Worm (Caenorhabditis elegans) whole organism, L3 larva: Measurements from ENCODE around the gene F17C11.2.
A peak's percentile ranks its signal among the peaks of the same experiment; 100 is the strongest.

Experiments
- R02D3.7 ChIP-seq: fragments of 150-350 bp; optimal IDR thresholded peaks from 2 replicates; lab custom pipeline; 2014; ENCODE audit warnings: missing biosample characterization, missing genetic modification characterization
- ZK546.5 ChIP-seq: sonication (generic microtip); optimal IDR thresholded peaks from 2 replicates; lab custom pipeline; 2017; ENCODE audit warnings: missing biosample characterization, missing genetic modification characterization
- ceh-16 ChIP-seq: sonication (generic microtip); optimal IDR thresholded peaks from 2 replicates; lab custom pipeline; 2017; ENCODE audit warnings: missing biosample characterization, missing genetic modification characterization
- daf-12 ChIP-seq: fragments of 150-350 bp; optimal IDR thresholded peaks from 2 replicates; lab custom pipeline; 2014; ENCODE audit warnings: missing biosample characterization, missing genetic modification reagents, missing genetic modification characterization
- egl-27 ChIP-seq: sonication (generic microtip); optimal IDR thresholded peaks from 4 replicates; lab custom pipeline; 2017; ENCODE audit warnings: missing biosample characterization, missing genetic modification reagents, missing genetic modification characterization
- egl-5 ChIP-seq: fragments of 150-350 bp; optimal IDR thresholded peaks from 2 replicates; lab custom pipeline; 2017; ENCODE audit warnings: missing biosample characterization, missing genetic modification reagents, missing genetic modification characterization, inconsistent platforms
- elt-1 ChIP-seq: fragments of 150-350 bp; optimal IDR thresholded peaks from 2 replicates; lab custom pipeline; 2014; ENCODE audit warnings: missing biosample characterization, missing genetic modification characterization
- elt-2 ChIP-seq: sonication (generic microtip); optimal IDR thresholded peaks from 2 replicates; lab custom pipeline; 2016; ENCODE audit warnings: missing genetic modification reagents, mild to moderate bottlenecking, missing genetic modification characterization, missing compliant biosample characterization
- elt-3 ChIP-seq, 3 experiments: fragments of 150-350 bp in 1 of 3; sonication (generic microtip) in 2 of 3; optimal IDR thresholded peaks; 2 replicates in 2 of 3; 4 replicates in 1 of 3; lab custom pipeline; 2014 to 2017; ENCODE audit warnings: missing biosample characterization in 3 of 3, missing genetic modification characterization in 3 of 3
- eor-1 ChIP-seq, 2 experiments: fragments of 150-350 bp; optimal IDR thresholded peaks; 2 replicates each; lab custom pipeline; 2014 to 2018; ENCODE audit warnings: missing biosample characterization in 2 of 2, missing genetic modification characterization in 2 of 2
- fkh-10 ChIP-seq: sonication (generic microtip); optimal IDR thresholded peaks from 2 replicates; lab custom pipeline; 2017; ENCODE audit warnings: missing biosample characterization, missing genetic modification reagents, missing genetic modification characterization
- fkh-2 ChIP-seq: fragments of 150-350 bp; optimal IDR thresholded peaks from 2 replicates; lab custom pipeline; 2014; ENCODE audit warnings: missing biosample characterization, missing genetic modification reagents, missing genetic modification characterization
- fos-1 ChIP-seq: fragments of 150-350 bp; optimal IDR thresholded peaks from 2 replicates; lab custom pipeline; 2014; ENCODE audit warnings: missing biosample characterization, missing genetic modification characterization
- hmg-11 ChIP-seq: sonication (generic microtip); optimal IDR thresholded peaks from 2 replicates; lab custom pipeline; 2016; ENCODE audit warnings: missing genetic modification characterization, missing compliant biosample characterization
- lin-15B ChIP-seq: fragments of 150-350 bp; optimal IDR thresholded peaks from 2 replicates; lab custom pipeline; 2014; ENCODE audit warnings: missing biosample characterization, missing genetic modification characterization
- mdl-1 ChIP-seq: fragments of 150-350 bp; optimal IDR thresholded peaks from 2 replicates; lab custom pipeline; 2014; ENCODE audit warnings: missing biosample characterization, missing genetic modification characterization
- nfya-1 ChIP-seq: sonication (generic microtip); optimal IDR thresholded peaks from 2 replicates; lab custom pipeline; 2017; ENCODE audit warnings: missing genetic modification characterization, mild to moderate bottlenecking, missing compliant biosample characterization, antibody characterized with exemption, moderate library complexity; ENCODE audit not compliant: insufficient read depth
- nhr-11 ChIP-seq: fragments of 150-350 bp; optimal IDR thresholded peaks from 2 replicates; lab custom pipeline; 2014; ENCODE audit warnings: missing biosample characterization, missing genetic modification characterization
- nhr-12 ChIP-seq: fragments of 150-350 bp; optimal IDR thresholded peaks from 2 replicates; lab custom pipeline; 2014; ENCODE audit warnings: missing biosample characterization, missing genetic modification characterization
- nhr-23 ChIP-seq: fragments of 150-350 bp; optimal IDR thresholded peaks from 2 replicates; lab custom pipeline; 2014; ENCODE audit warnings: missing biosample characterization, missing genetic modification reagents, missing genetic modification characterization
- nhr-237 ChIP-seq: fragments of 150-350 bp; optimal IDR thresholded peaks from 2 replicates; lab custom pipeline; 2014; ENCODE audit warnings: missing biosample characterization, missing genetic modification characterization
- nhr-43 ChIP-seq: sonication (generic microtip); optimal IDR thresholded peaks from 2 replicates; lab custom pipeline; 2016; ENCODE audit warnings: mild to moderate bottlenecking, missing genetic modification characterization, missing compliant biosample characterization; ENCODE audit not compliant: poor library complexity, severe bottlenecking
- nhr-67 ChIP-seq: fragments of 150-350 bp; optimal IDR thresholded peaks from 2 replicates; lab custom pipeline; 2014; ENCODE audit warnings: missing biosample characterization, missing genetic modification characterization
- pqm-1 ChIP-seq: fragments of 150-350 bp; optimal IDR thresholded peaks from 2 replicates; lab custom pipeline; 2017; ENCODE audit warnings: missing biosample characterization, missing genetic modification characterization, inconsistent platforms
- skn-1 ChIP-seq: fragments of 150-350 bp; optimal IDR thresholded peaks from 2 replicates; lab custom pipeline; 2014; ENCODE audit warnings: missing biosample characterization, missing genetic modification characterization
- snpc-4 ChIP-seq: fragments of 150-350 bp; optimal IDR thresholded peaks from 2 replicates; lab custom pipeline; 2014; ENCODE audit warnings: missing biosample characterization, missing genetic modification characterization
- tbx-2 ChIP-seq: sonication (generic microtip); optimal IDR thresholded peaks from 2 replicates; lab custom pipeline; 2016; ENCODE audit warnings: mild to moderate bottlenecking, missing genetic modification characterization, missing compliant biosample characterization
- unc-39 ChIP-seq: sonication (generic microtip); optimal IDR thresholded peaks from 4 replicates; lab custom pipeline; 2017; ENCODE audit warnings: missing biosample characterization, missing genetic modification characterization
- unc-62 ChIP-seq: fragments of 150-350 bp; sonication (generic microtip); optimal IDR thresholded peaks from 4 replicates; lab custom pipeline; 2014; ENCODE audit warnings: missing biosample characterization, missing genetic modification reagents, missing genetic modification characterization
- zag-1 ChIP-seq: fragments of 150-350 bp; optimal IDR thresholded peaks from 2 replicates; lab custom pipeline; 2014; ENCODE audit warnings: missing biosample characterization, missing genetic modification characterization
- ztf-11 ChIP-seq: fragments of 150-350 bp; optimal IDR thresholded peaks from 2 replicates; lab custom pipeline; 2014; ENCODE audit warnings: missing biosample characterization, missing genetic modification characterization
- ztf-4 ChIP-seq: fragments of 150-350 bp; optimal IDR thresholded peaks from 2 replicates; lab custom pipeline; 2014; ENCODE audit warnings: missing biosample characterization, missing genetic modification characterization

The F17C11.2 gene

ce11 chrV:10909959-10910358, 38.1 kb upstream of the F17C11.2 start:
- TF ChIP-seq unc-39 (tag; lab: Kevin White, UChicago), result no peak
- no peak for TF ChIP-seq ztf-4 (tag; lab: Kevin White, UChicago)
- no peak for TF ChIP-seq fkh-10
- TF ChIP-seq daf-12 (tag; lab: Kevin White, UChicago), result no peak
- TF ChIP-seq eor-1 (tag; optimal IDR thresholded peaks at IDR 0.05; lab: Kevin White, UChicago), result no peak
- no peak for TF ChIP-seq fkh-2 (tag; lab: Kevin White, UChicago)
- no peak for TF ChIP-seq ceh-16 (tag; lab: Kevin White, UChicago)
- no peak for TF ChIP-seq elt-1 (tag; lab: Kevin White, UChicago)
- TF ChIP-seq lin-15B, result no peak
- TF ChIP-seq ZK546.5, result no peak
- TF ChIP-seq zag-1, result no peak
- no peak for TF ChIP-seq snpc-4
- TF ChIP-seq ztf-11, result no peak
- TF ChIP-seq hmg-11, result no peak
- no peak for TF ChIP-seq pqm-1 (tag; lab: Kevin White, UChicago)
- no peak for TF ChIP-seq nhr-43
- TF ChIP-seq fos-1, result no peak
- TF ChIP-seq, all 47 proteins: peak for 0

ce11 chrV:10915922-10916321, 32.1 kb upstream of the F17C11.2 start:
- TF ChIP-seq pqm-1 (tag; lab: Kevin White, UChicago), result no peak
- TF ChIP-seq unc-62 (GFP tag; lab: Kevin White, UChicago), result peak; percentile 82
- peak; percentile 76 for TF ChIP-seq elt-1 (tag; lab: Kevin White, UChicago)
- peak; percentile 15 for TF ChIP-seq nfya-1 (tag; lab: Kevin White, UChicago)

- TF ChIP-seq daf-12 (tag; lab: Kevin White, UChicago), result no peak
Measured at ce11 chrV:10918373-10918772, 29.7 kb upstream of the F17C11.2 start, which contains the start of gene F58B4.2. F58B4.2 (minus strand) TSS chrV:10918473.

ce11 chrV:10921747-10922146, 26.3 kb upstream of the F17C11.2 start, which contains the start of gene nas-31:
nas-31 (minus strand) TSS chrV:10921847.
- TF ChIP-seq skn-1 (tag; lab: Kevin White, UChicago), result no peak
- no peak for TF ChIP-seq eor-1 (tag; optimal IDR thresholded peaks at IDR 0.05; lab: Kevin White, UChicago)
- no peak for TF ChIP-seq nfya-1 (tag; lab: Kevin White, UChicago)
- TF ChIP-seq fkh-2 (tag; lab: Kevin White, UChicago), result no peak

ce11 chrV:10923229-10923628, 24.8 kb upstream of the F17C11.2 start, which contains the start of gene F58B4.7:
F58B4.7 (minus strand) TSS chrV:10923329.
- TF ChIP-seq ceh-16 (tag; lab: Kevin White, UChicago), result no peak

ce11 chrV:10924731-10925130, 23.3 kb upstream of the F17C11.2 start, which contains the start of gene F58B4.6:
F58B4.6 (plus strand) TSS chrV:10925031.
- no peak for TF ChIP-seq egl-5
- no peak for TF ChIP-seq ZK546.5
- no peak for TF ChIP-seq elt-1 (tag; lab: Kevin White, UChicago)
- no peak for TF ChIP-seq nhr-11 (tag; lab: Kevin White, UChicago)
- TF ChIP-seq elt-2 (tag; lab: Kevin White, UChicago), result no peak
- TF ChIP-seq tbx-2 (tag; lab: Kevin White, UChicago), result no peak
- TF ChIP-seq skn-1 (tag; lab: Kevin White, UChicago), result no peak
- no peak for TF ChIP-seq nhr-67 (tag; lab: Kevin White, UChicago)
- TF ChIP-seq egl-27 (tag; lab: Kevin White, UChicago), result no peak
- no peak for TF ChIP-seq hmg-11
- TF ChIP-seq elt-3 (tag; optimal IDR thresholded peaks at IDR 0.05; lab: Kevin White, UChicago), result no peak
- no peak for TF ChIP-seq ceh-16 (tag; lab: Kevin White, UChicago)
- TF ChIP-seq nhr-43, result no peak
- TF ChIP-seq mdl-1, result no peak
- no peak for TF ChIP-seq nhr-12
- TF ChIP-seq nhr-237 (tag; lab: Kevin White, UChicago), result no peak
- no peak for TF ChIP-seq fos-1
- TF ChIP-seq nhr-23, result no peak
- TF ChIP-seq R02D3.7 (tag; lab: Kevin White, UChicago), result no peak
- no peak for TF ChIP-seq unc-39 (tag; lab: Kevin White, UChicago)
- TF ChIP-seq, all 47 proteins: peak for 0
